Worm (Caenorhabditis elegans): ENCODE results near the gene sel-15.
A peak's percentile ranks its signal among the peaks of the same experiment; 100 is the strongest.

The sel-15 gene

ce11 chrIII:651587-651986 is 44.7 kb downstream of the sel-15 start:
- TF ChIP-seq efl-1 (optimal IDR thresholded peaks at IDR 0.05) (no peak), efl-1 (GFP tag; optimal IDR thresholded peaks at IDR 0.05 in 1 of 2) (peak in 1 of 2 experiments; percentile 3), lin-14 (GFP tag; optimal IDR thresholded peaks at IDR 0.05) (peak; percentile 42), nhr-85 (tag) (peak; percentile 43), aly-2 (tag; optimal IDR thresholded peaks at IDR 0.05) (no peak), lin-35 (GFP tag; optimal IDR thresholded peaks at IDR 0.05) (peak in 1 of 2 experiments; percentile 15), elt-2 (tag; optimal IDR thresholded peaks at IDR 0.05) (peak; percentile 44), nhr-90 (tag; optimal IDR thresholded peaks at IDR 0.05; ENCODE audit: poor library complexity) (peak; percentile 2), fkh-10 (GFP tag; optimal IDR thresholded peaks at IDR 0.05) (no peak)

ce11 chrIII:650539-650938 is 45.7 kb downstream of the sel-15 start:
- peak; percentile 46 for TF ChIP-seq nhr-85 (tag)
- peak; percentile 92 for TF ChIP-seq blmp-1 (tag; optimal IDR thresholded peaks at IDR 0.05)
- no peak for TF ChIP-seq swsn-7 (tag; optimal IDR thresholded peaks at IDR 0.05)
- TF ChIP-seq lsy-2 (tag; optimal IDR thresholded peaks at IDR 0.05) = no peak
- no peak for TF ChIP-seq ets-5 (GFP tag; IDR thresholded peaks at IDR 0.05)
- TF ChIP-seq C04F5.9 (tag; optimal IDR thresholded peaks at IDR 0.05) = no peak

ce11 chrIII:649935-650334 is 46.3 kb downstream of the sel-15 start:
- TF ChIP-seq vab-15 (tag; optimal IDR thresholded peaks at IDR 0.05) (no peak), blmp-1 (tag; optimal IDR thresholded peaks at IDR 0.05) (peak; percentile 60), ceh-88 (GFP tag; IDR thresholded peaks at IDR 0.05) (no peak), elt-3 (tag; optimal IDR thresholded peaks at IDR 0.05) (peak in 1 of 6 experiments; percentile 11)

ce11 chrIII:647248-647647 is 49.0 kb downstream of the sel-15 start:
- peak in 1 of 2 experiments; percentile 37 for TF ChIP-seq mdl-1 (tag; optimal IDR thresholded peaks at IDR 0.05)
- peak; percentile 14 for TF ChIP-seq blmp-1 (tag; optimal IDR thresholded peaks at IDR 0.05)
- no peak for TF ChIP-seq nhr-11 (tag; optimal IDR thresholded peaks at IDR 0.05)
- no peak for TF ChIP-seq mab-9 (GFP tag; IDR thresholded peaks at IDR 0.05)
- no peak for TF ChIP-seq nhr-20 (tag; optimal IDR thresholded peaks at IDR 0.05)
- no peak for TF ChIP-seq egl-27 (tag; optimal IDR thresholded peaks at IDR 0.05)
- TF ChIP-seq dpl-1 (GFP tag; optimal IDR thresholded peaks at IDR 0.05) = peak in 1 of 3 experiments; percentile 7
- peak; percentile 26 for TF ChIP-seq swsn-7 (tag; optimal IDR thresholded peaks at IDR 0.05)
- TF ChIP-seq nhr-19 (GFP tag; conservative IDR thresholded peaks at IDR 0.05) = no peak
- peak; percentile 7 for TF ChIP-seq tbx-2 (tag; optimal IDR thresholded peaks at IDR 0.05)
- no peak for TF ChIP-seq vab-15 (tag; optimal IDR thresholded peaks at IDR 0.05)
- no peak for TF ChIP-seq unc-86 (tag; optimal IDR thresholded peaks at IDR 0.05)
- TF ChIP-seq unc-30 (tag; optimal IDR thresholded peaks at IDR 0.05) = no peak
- TF ChIP-seq ceh-82 (tag; optimal IDR thresholded peaks at IDR 0.05) = peak in 1 of 3 experiments; percentile 25
- peak; percentile 45 for TF ChIP-seq nhr-71 (tag; optimal IDR thresholded peaks at IDR 0.05)
- TF ChIP-seq hlh-17 (GFP tag; optimal IDR thresholded peaks at IDR 0.05; ENCODE audit: borderline replicate concordance) = no peak
- no peak for TF ChIP-seq isw-1 (GFP tag; IDR thresholded peaks at IDR 0.05)
- TF ChIP-seq lin-13 (GFP tag; optimal IDR thresholded peaks at IDR 0.05) = no peak
- no peak for TF ChIP-seq lsy-2 (tag; optimal IDR thresholded peaks at IDR 0.05)
- no peak for TF ChIP-seq tlp-1 (tag; optimal IDR thresholded peaks at IDR 0.05)
- TF ChIP-seq nhr-84 (tag; optimal IDR thresholded peaks at IDR 0.05) = no peak
- no peak for TF ChIP-seq fkh-8 (tag; optimal IDR thresholded peaks at IDR 0.05)
- no peak for TF ChIP-seq mef-2 (tag; optimal IDR thresholded peaks at IDR 0.05)
- TF ChIP-seq snu-23 (GFP tag; optimal IDR thresholded peaks at IDR 0.05) = peak; percentile 46
- no peak for TF ChIP-seq sup-37 (GFP tag; optimal IDR thresholded peaks at IDR 0.05)
- TF ChIP-seq efl-1 (optimal IDR thresholded peaks at IDR 0.05) = peak; percentile 1 to 62
- TF ChIP-seq efl-1 (GFP tag; optimal IDR thresholded peaks at IDR 0.05 in 1 of 2) = no peak
- TF ChIP-seq ceh-63 (GFP tag; optimal IDR thresholded peaks at IDR 0.05) = no peak
- TF ChIP-seq hlh-4 (tag; optimal IDR thresholded peaks at IDR 0.05) = no peak
- TF ChIP-seq zip-4 (GFP tag; optimal IDR thresholded peaks at IDR 0.05) = no peak
- TF ChIP-seq lin-14 (GFP tag; optimal IDR thresholded peaks at IDR 0.05) = peak; percentile 64
- no peak for TF ChIP-seq nhr-28 (tag; optimal IDR thresholded peaks at IDR 0.05)
- no peak for TF ChIP-seq aly-2 (tag; optimal IDR thresholded peaks at IDR 0.05)
- no peak for TF ChIP-seq C34B4.2 (tag; optimal IDR thresholded peaks at IDR 0.05)
- TF ChIP-seq fkh-10 (GFP tag; optimal IDR thresholded peaks at IDR 0.05) = no peak
- no peak for TF ChIP-seq unc-130 (tag; optimal IDR thresholded peaks at IDR 0.05)
- no peak for TF ChIP-seq ama-1 (optimal IDR thresholded peaks at IDR 0.05)
- TF ChIP-seq nhr-47 (tag; optimal IDR thresholded peaks at IDR 0.05) = no peak
- TF ChIP-seq nhr-77 (tag; optimal IDR thresholded peaks at IDR 0.05) = no peak

All from whole organism, L1 larva.